Fruit fly (Drosophila melanogaster) whole organism, embryonic: ENCODE measurements around the gene RhoGAP93B.

Source experiments
- Abd-B ChIP-seq: fragments of 200-800 bp; sonication (Bioruptor generic); optimal IDR thresholded peaks from 2 replicates; lab custom pipeline; 2018; ENCODE audit warnings: missing biosample characterization, mild to moderate bottlenecking, missing genetic modification characterization, moderate library complexity
- CG10274 ChIP-seq: fragments of 200-800 bp; sonication (Bioruptor generic); optimal IDR thresholded peaks from 3 replicates; lab custom pipeline; 2017; ENCODE audit warnings: missing biosample characterization, mild to moderate bottlenecking, missing genetic modification characterization
- CG12769 ChIP-seq: fragments of 200-800 bp; sonication (Bioruptor generic); optimal IDR thresholded peaks from 2 replicates; lab custom pipeline; 2019; ENCODE audit warnings: missing biosample characterization, mild to moderate bottlenecking, missing genetic modification characterization, moderate library complexity
- CG18599 ChIP-seq: fragments of 200-800 bp; sonication (Bioruptor generic); optimal IDR thresholded peaks from 3 replicates; lab custom pipeline; 2017; ENCODE audit warnings: missing biosample characterization, missing genetic modification characterization, mild to moderate bottlenecking, moderate library complexity, missing genetic modification reagents
- CG2875 ChIP-seq: fragments of 200-800 bp; sonication (Bioruptor generic); optimal IDR thresholded peaks from 2 replicates; lab custom pipeline; 2017; ENCODE audit warnings: missing biosample characterization, mild to moderate bottlenecking, missing genetic modification characterization, missing genetic modification reagents
- CG3065 ChIP-seq: fragments of 200-800 bp; sonication (Bioruptor generic); optimal IDR thresholded peaks from 2 replicates; lab custom pipeline; 2016; ENCODE audit warnings: missing biosample characterization, missing genetic modification characterization
- CG31441 ChIP-seq: fragments of 200-800 bp; sonication (Bioruptor generic); IDR thresholded peaks from 2 replicates; pipeline ENCODE4 v1.3.6; 2022; ENCODE audit warnings: missing biosample characterization, missing genetic modification characterization
- CG32772 ChIP-seq: fragments of 200-800 bp; sonication (Bioruptor generic); IDR thresholded peaks from 2 replicates; pipeline ENCODE4 v1.3.6; 2022; ENCODE audit warnings: missing biosample characterization, missing genetic modification characterization
- CG33557 ChIP-seq: fragments of 200-800 bp; sonication (Bioruptor generic); optimal IDR thresholded peaks from 2 replicates; lab custom pipeline; 2019; ENCODE audit warnings: missing biosample characterization, mild to moderate bottlenecking, missing genetic modification characterization, moderate library complexity
- CG34422 ChIP-seq: fragments of 200-800 bp; sonication (Bioruptor generic); IDR thresholded peaks from 3 replicates; pipeline ENCODE4 v1.3.6; 2022; ENCODE audit warnings: missing biosample characterization, missing genetic modification characterization
- CG4707 ChIP-seq: fragments of 200-800 bp; sonication (Bioruptor generic); optimal IDR thresholded peaks from 2 replicates; lab custom pipeline; 2018; ENCODE audit warnings: missing biosample characterization, mild to moderate bottlenecking, missing genetic modification characterization, moderate library complexity
- CG4820 ChIP-seq: fragments of 200-800 bp; sonication (Bioruptor generic); optimal IDR thresholded peaks from 3 replicates; lab custom pipeline; 2016; ENCODE audit warnings: missing biosample characterization, missing genetic modification characterization
- CG5245 ChIP-seq: fragments of 200-800 bp; sonication (Bioruptor generic); optimal IDR thresholded peaks from 3 replicates; lab custom pipeline; 2016; ENCODE audit warnings: missing biosample characterization, missing genetic modification characterization
- CG6689 ChIP-seq: fragments of 200-800 bp; sonication (Bioruptor generic); IDR thresholded peaks from 2 replicates; pipeline ENCODE4 v1.3.6; 2022; ENCODE audit warnings: missing biosample characterization, missing genetic modification characterization
- CG6813 ChIP-seq: fragments of 200-800 bp; sonication (Bioruptor generic); optimal IDR thresholded peaks from 2 replicates; lab custom pipeline; 2017; ENCODE audit warnings: missing biosample characterization, missing genetic modification characterization, mild to moderate bottlenecking, moderate library complexity, missing genetic modification reagents
- CG6854 ChIP-seq: fragments of 200-800 bp; sonication (Bioruptor generic); optimal IDR thresholded peaks from 3 replicates; lab custom pipeline; 2017; ENCODE audit warnings: missing biosample characterization, mild to moderate bottlenecking, missing genetic modification characterization
- CG8281 ChIP-seq: fragments of 200-800 bp; sonication (Bioruptor generic); optimal IDR thresholded peaks from 2 replicates; lab custom pipeline; 2018; ENCODE audit warnings: missing biosample characterization, mild to moderate bottlenecking, missing genetic modification characterization, moderate library complexity
- CG8290 ChIP-seq, 3 experiments: fragments of 200-800 bp; sonication (Bioruptor generic); optimal IDR thresholded peaks; 2 replicates each; lab custom pipeline; 2016 to 2019; ENCODE audit warnings: missing biosample characterization in 3 of 3, missing genetic modification characterization in 3 of 3, mild to moderate bottlenecking in 2 of 3, moderate library complexity in 1 of 3
- CG8924 ChIP-seq: fragments of 200-800 bp; optimal IDR thresholded peaks from 3 replicates; lab custom pipeline; 2019; ENCODE audit warnings: missing biosample characterization, mild to moderate bottlenecking, missing genetic modification characterization, moderate library complexity
- CG9797 ChIP-seq: fragments of 200-800 bp; sonication (Bioruptor generic); optimal IDR thresholded peaks from 3 replicates; lab custom pipeline; 2018; ENCODE audit warnings: missing biosample characterization, mild to moderate bottlenecking, missing genetic modification characterization
- Dip2 ChIP-seq: fragments of 200-800 bp; sonication (Bioruptor generic); IDR thresholded peaks from 2 replicates; pipeline ENCODE4 v1.3.6; 2022; ENCODE audit warnings: missing biosample characterization, missing genetic modification characterization
- Dp ChIP-seq: fragments of 200-800 bp; sonication (Bioruptor generic); optimal IDR thresholded peaks from 2 replicates; lab custom pipeline; 2018; ENCODE audit warnings: missing biosample characterization, mild to moderate bottlenecking, missing genetic modification characterization, moderate library complexity
- E2f2 ChIP-seq: fragments of 200-800 bp; sonication (Bioruptor generic); IDR thresholded peaks from 2 replicates; pipeline ENCODE4 v1.3.6; 2022; ENCODE audit warnings: missing biosample characterization, missing genetic modification characterization
- Elba2 ChIP-seq: fragments of 200-800 bp; sonication (Bioruptor generic); optimal IDR thresholded peaks from 3 replicates; lab custom pipeline; 2016; ENCODE audit warnings: missing biosample characterization, missing genetic modification characterization
- Ets65A ChIP-seq: fragments of 200-800 bp; sonication (Bioruptor generic); peaks from one replicate; lab custom pipeline; 2016; ENCODE audit warnings: missing biosample characterization, missing genetic modification characterization
- GATAe ChIP-seq: fragments of 200-800 bp; sonication (Bioruptor generic); conservative IDR thresholded peaks from 2 replicates; pipeline ENCODE4 v1.3.6; 2022; ENCODE audit warnings: missing biosample characterization, missing genetic modification characterization
- Hey ChIP-seq: fragments of 200-800 bp; sonication (Bioruptor generic); optimal IDR thresholded peaks from 3 replicates; lab custom pipeline; 2018; ENCODE audit warnings: missing biosample characterization, mild to moderate bottlenecking, missing genetic modification characterization
- Hr78 ChIP-seq, 2 experiments: fragments of 200-800 bp in 1 of 2; fragments of >200 bp in 1 of 2; sonication (Bioruptor generic) in 1 of 2; optimal IDR thresholded peaks; 2 replicates each; lab custom pipeline; 2017 to 2019; ENCODE audit warnings: missing biosample characterization in 2 of 2, missing genetic modification characterization in 2 of 2, mild to moderate bottlenecking in 1 of 2, moderate library complexity in 1 of 2
- Kr ChIP-seq: fragments of 200-800 bp; sonication (Bioruptor generic); optimal IDR thresholded peaks from 2 replicates; lab custom pipeline; 2017; ENCODE audit warnings: missing biosample characterization, mild to moderate bottlenecking, missing genetic modification characterization
- Med ChIP-seq: fragments of 200-800 bp; sonication (Bioruptor generic); peaks from one replicate; lab custom pipeline; 2016; ENCODE audit warnings: missing biosample characterization, missing genetic modification characterization, mild to moderate bottlenecking, inconsistent platforms, moderate library complexity
- Scr ChIP-seq: fragments of 200-800 bp; sonication (Bioruptor generic); IDR thresholded peaks from 2 replicates; pipeline ENCODE4 v1.3.6; 2022; ENCODE audit warnings: missing biosample characterization, missing genetic modification characterization; ENCODE audit not compliant: partially characterized antibody
- Sox100B ChIP-seq: fragments of 200-800 bp; sonication (Bioruptor generic); optimal IDR thresholded peaks from 3 replicates; lab custom pipeline; 2018; ENCODE audit warnings: missing biosample characterization, mild to moderate bottlenecking, missing genetic modification characterization
- Spps ChIP-seq: fragments of 200-800 bp; sonication (Bioruptor generic); optimal IDR thresholded peaks from 2 replicates; lab custom pipeline; 2018; ENCODE audit warnings: missing biosample characterization, mild to moderate bottlenecking, missing genetic modification characterization
- Stat92E ChIP-seq, 3 experiments: fragments of >200 bp in 2 of 3; fragments of 200-800 bp in 1 of 3; sonication (Bioruptor generic) in 1 of 3; optimal IDR thresholded peaks; 2 replicates each; lab custom pipeline; 2017 to 2019; ENCODE audit warnings: missing biosample characterization in 3 of 3, missing genetic modification characterization in 3 of 3, mild to moderate bottlenecking in 1 of 3, moderate library complexity in 1 of 3
- abd-A ChIP-seq: fragments of 200-800 bp; sonication (Bioruptor generic); optimal IDR thresholded peaks from 3 replicates; lab custom pipeline; 2019; ENCODE audit warnings: missing biosample characterization, mild to moderate bottlenecking, missing genetic modification characterization, moderate library complexity
- corto ChIP-seq: fragments of 200-800 bp; sonication (Bioruptor generic); optimal IDR thresholded peaks from 2 replicates; lab custom pipeline; 2016; ENCODE audit warnings: missing biosample characterization, mild to moderate bottlenecking, missing genetic modification characterization, moderate library complexity
- fru ChIP-seq: fragments of >200 bp; optimal IDR thresholded peaks from 2 replicates; lab custom pipeline; 2017
- gcm ChIP-seq: fragments of 200-800 bp; sonication (Bioruptor generic); optimal IDR thresholded peaks from 2 replicates; lab custom pipeline; 2019; ENCODE audit warnings: missing biosample characterization, mild to moderate bottlenecking, missing genetic modification characterization, moderate library complexity
- nmo ChIP-seq: fragments of 200-800 bp; sonication (Bioruptor generic); optimal IDR thresholded peaks from 2 replicates; lab custom pipeline; 2018; ENCODE audit warnings: missing biosample characterization, mild to moderate bottlenecking, missing genetic modification characterization, moderate library complexity
- p53 ChIP-seq: fragments of 200-800 bp; sonication (Bioruptor generic); optimal IDR thresholded peaks from 2 replicates; lab custom pipeline; 2016; ENCODE audit warnings: missing biosample characterization, missing genetic modification characterization
- pzg ChIP-seq: fragments of 200-800 bp; sonication (Bioruptor generic); optimal IDR thresholded peaks from 3 replicates; lab custom pipeline; 2018; ENCODE audit warnings: missing biosample characterization, mild to moderate bottlenecking, missing genetic modification characterization, moderate library complexity
- schlank ChIP-seq: fragments of 200-800 bp; sonication (Bioruptor generic); optimal IDR thresholded peaks from 2 replicates; lab custom pipeline; 2018; ENCODE audit warnings: missing biosample characterization, mild to moderate bottlenecking, missing genetic modification characterization
- sd ChIP-seq: fragments of 200-800 bp; sonication (Bioruptor generic); optimal IDR thresholded peaks from 3 replicates; lab custom pipeline; 2018; ENCODE audit warnings: missing biosample characterization, mild to moderate bottlenecking, missing genetic modification characterization, moderate library complexity
- shn ChIP-seq: fragments of 200-800 bp; sonication (Bioruptor generic); optimal IDR thresholded peaks from 3 replicates; lab custom pipeline; 2016; ENCODE audit warnings: missing biosample characterization, missing genetic modification characterization
- slbo ChIP-seq: fragments of 200-800 bp; sonication (Bioruptor generic); IDR thresholded peaks from 2 replicates; pipeline ENCODE4 v1.3.6; 2022; ENCODE audit warnings: missing biosample characterization, missing genetic modification characterization
- sug ChIP-seq: fragments of 200-800 bp; optimal IDR thresholded peaks from 2 replicates; lab custom pipeline; 2019; ENCODE audit warnings: missing biosample characterization, mild to moderate bottlenecking, missing genetic modification characterization, moderate library complexity
- twi ChIP-seq: fragments of 200-800 bp; optimal IDR thresholded peaks from 2 replicates; lab custom pipeline; 2019; ENCODE audit warnings: missing biosample characterization, mild to moderate bottlenecking, missing genetic modification characterization, moderate library complexity
- tx ChIP-seq: fragments of 200-800 bp; sonication (Bioruptor generic); optimal IDR thresholded peaks from 2 replicates; lab custom pipeline; 2016; ENCODE audit warnings: missing biosample characterization, missing genetic modification characterization
- unc-4 ChIP-seq: fragments of 200-800 bp; sonication (Bioruptor generic); IDR thresholded peaks from 2 replicates; pipeline ENCODE4 v1.3.6; 2022; ENCODE audit warnings: missing biosample characterization, missing genetic modification characterization; ENCODE audit not compliant: partially characterized antibody
- vnd ChIP-seq: fragments of 200-800 bp; sonication (Bioruptor generic); IDR thresholded peaks from 3 replicates; pipeline ENCODE4 v1.3.6; 2022; ENCODE audit warnings: missing biosample characterization, missing genetic modification characterization; ENCODE audit not compliant: partially characterized antibody

The RhoGAP93B gene

DNA sequence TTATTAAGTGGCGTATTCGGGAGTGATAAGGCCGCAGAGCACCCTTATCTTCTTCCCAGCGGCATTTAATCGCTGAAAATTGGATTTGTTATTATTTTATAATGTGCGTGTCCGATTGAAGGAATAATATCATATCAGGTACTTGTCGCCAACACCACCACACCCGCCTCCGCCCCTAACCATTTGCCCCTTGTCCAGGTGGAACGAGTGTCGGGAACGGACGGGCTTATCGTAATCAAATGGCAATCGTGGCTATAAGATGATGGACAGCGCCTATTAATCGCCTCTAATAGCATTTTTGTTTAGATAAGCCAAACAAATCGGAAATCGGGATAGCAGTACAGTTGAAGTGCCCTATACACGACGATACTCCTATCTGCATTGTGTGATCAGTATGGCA lies 19.4 kb downstream of the RhoGAP93B start (continued):
- TF ChIP-seq CG12769 (peak; percentile 94), Kr (GFP tag; lab: Kevin White, UChicago) (no peak), tx (GFP tag; lab: Kevin White, UChicago) (no peak), CG32772 (GFP tag; lab: Robert Waterston, UW) (no peak), Dip2 (GFP tag; lab: Robert Waterston, UW) (no peak), schlank (tag; lab: Kevin White, UChicago) (no peak), CG4820 (GFP tag; lab: Kevin White, UChicago) (no peak), CG8924 (no peak), Elba2 (GFP tag; lab: Kevin White, UChicago) (no peak), Dp (GFP tag; lab: Kevin White, UChicago) (no peak), Hr78 (GFP tag; optimal IDR thresholded peaks at IDR 0.05; lab: Kevin White, UChicago) (no peak), CG4707 (GFP tag; lab: Kevin White, UChicago) (no peak), CG31441 (GFP tag; lab: Robert Waterston, UW) (no peak), E2f2 (GFP tag; lab: Robert Waterston, UW) (no peak), CG2875 (GFP tag; lab: Kevin White, UChicago) (no peak), nmo (no peak), CG8281 (tag; lab: Kevin White, UChicago) (no peak), twi (tag; lab: Kevin White, UChicago) (no peak), Scr (GFP tag; lab: Robert Waterston, UW) (no peak), CG5245 (GFP tag; lab: Kevin White, UChicago) (no peak), Sox100B (GFP tag; lab: Kevin White, UChicago) (no peak), CG3065 (GFP tag; lab: Kevin White, UChicago) (no peak), unc-4 (GFP tag; lab: Robert Waterston, UW) (no peak), pzg (GFP tag; lab: Kevin White, UChicago) (no peak), CG18599 (GFP tag; lab: Kevin White, UChicago) (peak; percentile 11), Ets65A (GFP tag; lab: Kevin White, UChicago) (no peak), abd-A (tag; lab: Kevin White, UChicago) (no peak), GATAe (GFP tag; lab: Robert Waterston, UW) (peak; percentile 40; the same call in 1 of the 2 replicates), CG8290 (GFP tag; optimal IDR thresholded peaks at IDR 0.05; lab: Kevin White, UChicago) (no peak), CG8290 (tag; optimal IDR thresholded peaks at IDR 0.05; lab: Kevin White, UChicago) (no peak), CG33557 (no peak), sd (peak; percentile 92), CG6854 (no peak), shn (no peak), Stat92E (GFP tag; optimal IDR thresholded peaks at IDR 0.05; lab: Kevin White, UChicago) (no peak), gcm (GFP tag; lab: Kevin White, UChicago) (no peak), p53 (no peak), Med (GFP tag; lab: Kevin White, UChicago) (peak; percentile 38), Hey (tag; lab: Kevin White, UChicago) (peak; percentile 67), CG6813 (GFP tag; lab: Kevin White, UChicago) (no peak), vnd (GFP tag; lab: Robert Waterston, UW) (peak; percentile 55; the same call in 2 of the 3 replicates), CG9797 (GFP tag; lab: Kevin White, UChicago) (no peak), sug (tag; lab: Kevin White, UChicago) (peak; percentile 81), CG34422 (GFP tag; lab: Robert Waterston, UW) (no peak), Spps (tag; lab: Kevin White, UChicago) (no peak), corto (no peak), CG6689 (no peak), CG10274 (no peak), slbo (GFP tag; lab: Robert Waterston, UW) (no peak), fru (lab: Kevin White, UChicago) (no peak), Abd-B (GFP tag; lab: Kevin White, UChicago) (no peak)
